Fruit fly (Drosophila melanogaster) whole organism, pupa: ENCODE measurements around the gene CG10301.

Experiments used
- CG15710 ChIP-seq: fragments of 200-800 bp; sonication (Bioruptor generic); optimal IDR thresholded peaks from 2 replicates; lab custom pipeline; 2018; ENCODE audit warnings: missing biosample characterization, mild to moderate bottlenecking, missing genetic modification characterization, moderate library complexity
- CG34367 ChIP-seq: fragments of 200-800 bp; sonication (Bioruptor generic); optimal IDR thresholded peaks from 2 replicates; lab custom pipeline; 2018; ENCODE audit warnings: missing biosample characterization, mild to moderate bottlenecking, missing genetic modification characterization
- rn ChIP-seq: fragments of 200-800 bp; sonication (Bioruptor generic); IDR thresholded peaks from 2 replicates; pipeline ENCODE4 v1.3.6; 2022; ENCODE audit warnings: missing biosample characterization, missing genetic modification characterization

DNA sequence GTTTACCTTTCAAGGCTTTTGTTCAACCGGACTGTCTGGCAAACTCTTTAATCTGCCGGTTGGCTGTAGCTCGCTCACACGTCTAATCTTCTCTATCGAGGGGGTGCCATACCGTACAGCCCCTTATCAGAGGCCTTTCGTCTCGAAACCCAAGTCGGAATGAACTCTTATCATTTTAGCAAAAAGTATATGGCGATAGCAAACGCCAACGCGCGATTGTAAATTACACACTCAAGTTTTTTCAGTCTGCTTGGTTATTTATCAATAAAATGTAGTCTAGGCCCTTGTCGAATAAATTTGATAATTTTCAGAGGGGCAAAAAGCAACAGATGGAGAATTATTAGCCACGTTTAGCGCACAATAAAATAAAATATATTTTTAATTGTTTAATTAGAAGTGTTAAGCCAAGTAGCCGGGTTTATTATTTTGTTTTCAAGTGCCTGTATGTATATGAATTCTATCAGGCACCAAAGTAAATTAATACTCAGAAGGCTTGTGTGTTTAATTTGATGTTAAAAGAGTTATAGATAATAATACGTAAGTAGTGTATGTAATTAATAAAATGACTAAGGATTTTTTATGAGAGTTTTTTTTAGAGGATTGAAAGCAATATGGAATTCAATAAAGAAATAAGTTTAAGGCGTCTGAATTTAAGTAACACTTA is 15.0 kb downstream of the CG10301 start:
- TF ChIP-seq CG34367 (tag; lab: Kevin White, UChicago) (no peak), rn (GFP tag; lab: Robert Waterston, UW) (no peak), CG15710 (no peak)
